Fruit fly (Drosophila melanogaster): ENCODE data around the gene PPP4R2r.

DNA sequence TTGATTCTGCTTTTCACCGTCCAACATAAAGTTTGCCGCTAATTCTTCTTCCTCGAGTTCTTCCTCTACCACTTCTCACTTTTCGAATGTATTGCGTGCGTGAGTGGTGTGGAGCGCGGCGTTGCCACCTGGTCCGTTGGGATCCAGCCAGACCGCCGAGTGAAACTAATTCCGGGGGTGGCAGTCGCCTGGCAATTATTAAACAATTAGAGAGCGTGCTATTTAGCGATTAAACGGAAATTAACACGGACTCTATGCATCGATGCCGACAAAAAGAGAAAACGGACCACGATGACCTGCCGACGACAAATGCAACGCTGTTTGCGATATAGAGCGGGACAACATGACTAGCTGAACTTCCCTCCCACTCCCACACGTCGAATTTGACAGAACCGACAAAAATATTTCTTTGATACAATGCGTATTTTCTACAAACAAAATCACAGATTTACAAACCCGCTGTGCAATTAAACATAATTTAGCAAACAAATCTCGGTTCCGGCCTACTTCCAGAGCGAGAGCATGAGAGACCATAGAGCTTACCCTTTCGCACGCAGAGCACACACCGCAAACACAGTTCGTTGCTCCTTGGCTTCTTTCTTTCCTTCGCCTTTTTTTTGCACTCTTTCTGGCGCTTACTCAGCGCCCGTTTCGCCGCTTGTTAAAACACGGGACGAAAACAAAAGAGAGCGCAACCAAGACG is 5.0 kb upstream of the PPP4R2r start, which contains the start of gene CG2889:
- TF ChIP-seq Snoo (tag; optimal IDR thresholded peaks at IDR 0.05) (no peak), Pif1A (GFP tag; optimal IDR thresholded peaks at IDR 0.05) (no peak), Pif1B (GFP tag; optimal IDR thresholded peaks at IDR 0.05) (no peak), Ets98B (GFP tag; IDR thresholded peaks at IDR 0.05) (no peak), CG4496 (GFP tag; IDR thresholded peaks at IDR 0.05) (no peak; the same call in 2 of the 3 replicates), CG32121 (GFP tag; IDR thresholded peaks at IDR 0.05) (no peak)
